Fruit fly (Drosophila melanogaster): Measurements from ENCODE around the gene Dpm1.

Dpm1 gene

DNA sequence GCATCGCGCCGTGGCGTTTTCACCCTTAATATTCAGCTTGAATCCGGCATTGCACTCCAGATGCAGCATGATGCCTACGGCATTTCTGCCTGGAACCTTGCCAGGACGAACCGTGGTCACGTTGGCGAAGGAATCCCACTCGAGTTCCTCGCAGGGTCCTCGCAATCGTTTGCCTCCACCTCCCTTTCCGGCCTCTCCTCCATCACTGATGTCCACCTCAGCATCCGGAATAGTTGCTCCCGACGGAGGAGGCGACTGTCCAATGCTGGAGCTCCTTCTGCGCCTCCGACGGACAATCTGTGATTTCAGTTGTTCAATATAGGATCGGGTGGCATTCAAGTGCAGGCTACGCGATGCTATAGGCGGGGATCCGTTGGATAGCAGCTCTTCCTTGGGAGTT lies 14.0 kb downstream of the Dpm1 start:
- no peak for TF ChIP-seq CG17801 (GFP tag; optimal IDR thresholded peaks at IDR 0.05; ENCODE audit: partially characterized antibody)

DNA sequence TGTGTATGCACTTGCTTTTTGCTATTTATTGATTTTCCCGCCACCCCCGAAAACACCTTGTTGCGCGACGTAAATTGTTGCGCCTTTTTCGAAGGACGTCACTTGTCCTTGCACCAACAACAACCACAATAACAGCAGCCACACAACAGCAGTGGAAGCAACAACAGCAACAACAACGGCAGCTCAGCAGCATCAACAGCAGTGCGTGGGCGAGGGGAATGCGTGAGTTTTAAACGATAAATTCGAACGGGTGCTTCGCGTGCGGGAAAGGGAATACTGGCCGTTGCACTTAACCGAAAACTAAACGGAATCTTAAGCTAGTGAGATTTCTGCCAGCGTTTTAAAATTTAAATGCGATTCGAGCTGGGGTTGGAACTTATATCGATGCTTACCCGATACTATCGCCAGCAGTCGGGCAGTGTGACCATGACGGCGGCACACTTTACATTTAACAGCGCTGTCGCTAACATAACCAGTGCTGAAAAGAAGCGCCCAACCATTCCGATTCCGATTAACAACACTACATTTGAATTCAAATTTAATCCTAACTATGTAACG lies 17.7 kb downstream of the Dpm1 start, which contains the start of gene cyst:
TSS of gene cyst (minus strand) at position 404 of the 558 bp plus-strand sequence.
- no peak for TF ChIP-seq CG17801 (GFP tag; optimal IDR thresholded peaks at IDR 0.05; ENCODE audit: partially characterized antibody)

DNA sequence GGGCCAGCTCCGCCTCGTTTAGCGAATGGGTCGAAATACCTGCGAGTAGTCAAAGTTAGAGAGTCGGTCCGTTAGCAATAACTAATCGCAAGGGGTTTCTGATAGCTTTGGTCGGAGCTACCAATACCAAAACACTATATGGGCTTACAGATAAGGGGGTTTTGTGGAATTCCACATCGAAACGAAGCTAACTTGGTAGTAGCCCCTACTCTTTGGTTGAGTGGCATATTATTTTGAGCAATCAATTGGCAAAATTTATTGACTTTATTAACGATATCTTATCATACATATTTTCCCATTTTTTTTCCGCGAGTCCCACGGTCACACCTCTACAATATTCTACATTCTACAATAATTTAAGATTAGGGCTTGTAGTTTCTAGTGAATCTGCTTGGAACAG lies 19.8 kb downstream of the Dpm1 start:
- no peak for TF ChIP-seq CG17801 (GFP tag; optimal IDR thresholded peaks at IDR 0.05; ENCODE audit: partially characterized antibody)

DNA sequence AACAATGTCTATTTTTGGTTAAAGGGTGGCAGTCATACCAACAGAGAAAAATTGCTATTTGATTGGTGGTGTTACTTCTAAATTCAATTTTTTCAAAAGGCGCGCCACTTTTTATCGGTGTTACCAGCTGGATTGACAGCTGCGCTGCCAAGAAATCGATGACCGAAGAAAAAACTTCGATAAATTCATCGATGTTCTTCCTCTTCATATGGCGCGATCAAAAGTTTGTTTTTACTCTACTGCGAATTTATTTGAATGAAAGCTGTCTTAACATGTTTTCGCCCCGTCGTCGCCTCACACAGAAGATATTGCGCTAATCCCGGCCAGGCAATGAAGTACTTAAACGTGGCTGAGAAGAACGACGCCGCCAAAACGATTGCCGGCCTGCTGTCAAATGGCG lies 28.2 kb downstream of the Dpm1 start, which contains the start of gene Top3alpha:
TSS of gene Top3alpha (plus strand) at position 186 of the 400 bp plus-strand sequence.
- TF ChIP-seq CG17801 (GFP tag; optimal IDR thresholded peaks at IDR 0.05; ENCODE audit: partially characterized antibody): peak; percentile 40

DNA sequence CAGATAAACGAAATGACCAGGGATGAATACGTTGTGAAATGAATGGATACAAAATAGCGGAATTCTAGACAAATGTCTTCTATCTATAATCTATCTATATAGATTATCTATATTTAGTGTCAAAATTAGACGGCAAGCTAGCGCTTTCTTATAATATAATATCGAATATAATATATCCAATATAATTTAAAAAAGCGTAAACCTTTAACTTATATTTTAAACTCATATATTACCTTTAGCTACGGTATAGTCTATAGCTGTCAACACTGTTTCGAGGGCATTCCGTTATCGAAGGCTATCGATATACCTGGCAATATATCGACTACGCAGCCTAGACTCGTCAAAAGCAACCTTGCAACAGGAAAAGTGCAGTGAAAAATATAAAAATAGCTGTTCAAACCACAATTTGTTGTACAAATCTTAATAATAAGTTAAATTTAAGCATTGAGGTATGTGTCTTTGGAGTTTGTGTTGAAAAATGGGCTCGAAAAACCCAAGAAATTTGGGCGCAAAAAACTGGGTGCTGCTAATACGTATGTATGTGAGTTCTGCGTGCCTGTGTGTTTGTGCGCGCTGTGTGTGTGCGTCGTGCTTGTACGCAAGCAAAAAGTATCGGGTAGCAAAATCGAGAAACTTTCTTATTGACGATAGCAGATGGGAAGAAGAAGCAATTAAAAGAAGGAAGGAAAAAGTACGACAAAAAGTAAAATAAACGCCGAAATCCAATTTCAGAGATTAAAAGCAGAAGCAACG lies 33.1 kb downstream of the Dpm1 start, which contains the start of the genes swm and Ctu2:
TSS of gene swm (plus strand) at position 318 of the 753 bp plus-strand sequence.
TSS of gene Ctu2 (minus strand) at position 320 of the 753 bp plus-strand sequence.
- peak; percentile 76 for TF ChIP-seq CG17801 (GFP tag; optimal IDR thresholded peaks at IDR 0.05; ENCODE audit: partially characterized antibody)

DNA sequence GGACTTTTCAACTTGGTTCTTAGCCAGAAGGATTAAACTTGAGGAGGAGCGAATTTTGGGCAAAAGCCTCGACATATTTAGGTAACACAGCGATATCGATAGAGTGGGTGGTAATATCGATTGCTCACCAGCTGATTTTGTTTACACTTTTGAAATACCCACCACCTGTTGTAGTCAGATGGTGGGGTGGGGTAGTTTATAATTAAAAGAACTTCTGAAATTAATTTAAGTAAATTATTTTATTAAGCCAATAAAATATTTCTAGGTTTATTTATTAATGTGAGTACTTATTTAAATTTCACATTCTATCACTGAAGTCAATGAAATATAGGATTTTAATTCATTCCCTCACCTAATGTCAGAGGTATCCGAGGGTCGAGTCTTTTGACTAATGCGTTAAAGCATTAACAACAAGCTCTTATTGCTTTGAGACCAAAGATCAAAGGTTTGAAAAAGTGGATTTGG lies 36.1 kb downstream of the Dpm1 start, which contains the start of the genes CG10194 and CG18094:
TSS of gene CG10194 (minus strand) at position 108 of the 465 bp plus-strand sequence.
TSS of gene CG18094 (plus strand) at position 266 of the 465 bp plus-strand sequence.
- TF ChIP-seq CG17801 (GFP tag; optimal IDR thresholded peaks at IDR 0.05; ENCODE audit: partially characterized antibody): peak; percentile 85

DNA sequence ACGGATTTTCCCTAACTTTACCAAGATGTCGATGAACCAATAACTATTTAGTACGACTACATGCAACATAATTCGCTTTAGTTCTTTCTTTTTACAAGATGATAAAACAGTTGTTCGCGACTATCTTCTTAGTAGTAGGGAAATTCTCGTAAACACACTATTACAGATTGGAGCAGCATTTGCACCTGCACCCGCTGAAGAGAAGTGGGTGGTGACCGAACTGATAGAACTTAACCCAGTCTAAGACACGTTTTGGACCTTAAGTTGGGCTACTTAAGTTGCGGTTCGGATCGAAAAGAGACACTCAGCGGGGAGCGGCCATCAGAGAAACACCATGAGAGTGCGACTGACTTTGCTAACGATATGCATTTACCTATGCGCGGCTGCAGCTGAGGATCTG lies 39.0 kb downstream of the Dpm1 start, which contains the start of gene CG13083:
TSS of gene CG13083 (plus strand) at position 301 of the 400 bp plus-strand sequence.
- TF ChIP-seq CG17801 (GFP tag; optimal IDR thresholded peaks at IDR 0.05; ENCODE audit: partially characterized antibody): no peak

DNA sequence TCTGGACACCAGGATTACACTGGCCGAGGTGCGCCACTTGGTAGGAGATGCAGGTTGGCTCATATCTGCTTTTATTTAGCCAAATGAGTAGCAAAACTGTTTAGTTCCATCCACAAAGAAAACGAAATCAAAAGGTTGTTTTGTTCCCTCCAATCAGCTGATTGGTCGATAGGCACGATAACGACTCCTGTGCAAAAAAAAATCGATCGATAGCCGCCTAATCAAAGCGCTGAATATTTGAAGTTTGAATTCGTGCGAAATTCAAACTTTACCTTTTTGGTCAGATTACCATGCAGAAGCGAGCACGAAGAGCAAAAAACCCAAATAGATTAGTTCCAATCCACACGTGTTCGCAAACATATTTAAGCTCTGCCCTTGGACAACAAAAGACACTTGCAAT lies 41.6 kb downstream of the Dpm1 start, which contains the start of the genes CG10195 and CG13084:
TSS of gene CG10195 (minus strand) at position 167 of the 400 bp plus-strand sequence.
TSS of gene CG13084 (plus strand) at position 392 of the 400 bp plus-strand sequence.
- TF ChIP-seq CG17801 (GFP tag; optimal IDR thresholded peaks at IDR 0.05; ENCODE audit: partially characterized antibody): no peak

DNA sequence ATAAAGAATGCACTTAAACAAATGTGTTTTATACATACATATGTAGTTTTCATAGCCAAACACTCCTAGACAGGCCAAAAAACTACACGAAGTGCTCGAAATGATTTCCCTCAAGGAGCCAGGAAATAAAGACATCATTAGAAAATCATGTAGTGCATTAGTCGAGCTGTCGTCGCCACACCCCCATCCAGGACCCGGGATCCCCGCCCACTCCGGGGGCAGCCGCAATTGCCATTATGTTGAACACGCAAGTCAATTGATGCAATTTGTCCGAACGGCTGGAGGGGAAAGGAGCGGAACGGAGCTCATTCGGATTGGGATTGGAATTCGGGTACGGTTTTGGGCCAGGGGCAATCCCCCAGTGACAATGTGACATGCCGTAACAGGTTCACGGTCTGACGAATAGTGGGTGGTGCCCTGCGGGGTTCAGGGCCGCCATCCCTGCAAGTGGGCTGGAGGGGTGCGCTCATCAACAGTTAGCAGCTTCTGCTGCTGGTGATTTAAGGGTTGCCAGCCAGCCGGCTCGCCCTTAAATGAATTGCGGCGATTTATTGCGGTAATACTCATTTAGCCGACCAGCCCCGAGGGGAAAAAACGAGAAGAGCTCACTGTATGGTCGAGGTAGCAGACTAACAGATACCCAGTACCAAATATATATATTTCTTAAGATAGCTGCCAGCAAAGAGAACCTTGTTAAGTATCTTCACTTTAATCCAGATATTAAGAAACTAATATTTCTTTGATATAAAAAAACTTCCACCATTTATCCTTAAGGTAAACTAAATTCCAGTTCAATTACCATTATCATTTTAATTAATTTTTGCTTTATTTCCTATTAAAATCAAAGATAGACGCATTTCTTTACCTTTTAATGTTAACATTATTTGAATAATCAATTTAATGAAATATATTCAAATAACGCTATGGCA lies 45.5 kb downstream of the Dpm1 start:
- no peak for TF ChIP-seq CG17801 (GFP tag; optimal IDR thresholded peaks at IDR 0.05; ENCODE audit: partially characterized antibody)

DNA sequence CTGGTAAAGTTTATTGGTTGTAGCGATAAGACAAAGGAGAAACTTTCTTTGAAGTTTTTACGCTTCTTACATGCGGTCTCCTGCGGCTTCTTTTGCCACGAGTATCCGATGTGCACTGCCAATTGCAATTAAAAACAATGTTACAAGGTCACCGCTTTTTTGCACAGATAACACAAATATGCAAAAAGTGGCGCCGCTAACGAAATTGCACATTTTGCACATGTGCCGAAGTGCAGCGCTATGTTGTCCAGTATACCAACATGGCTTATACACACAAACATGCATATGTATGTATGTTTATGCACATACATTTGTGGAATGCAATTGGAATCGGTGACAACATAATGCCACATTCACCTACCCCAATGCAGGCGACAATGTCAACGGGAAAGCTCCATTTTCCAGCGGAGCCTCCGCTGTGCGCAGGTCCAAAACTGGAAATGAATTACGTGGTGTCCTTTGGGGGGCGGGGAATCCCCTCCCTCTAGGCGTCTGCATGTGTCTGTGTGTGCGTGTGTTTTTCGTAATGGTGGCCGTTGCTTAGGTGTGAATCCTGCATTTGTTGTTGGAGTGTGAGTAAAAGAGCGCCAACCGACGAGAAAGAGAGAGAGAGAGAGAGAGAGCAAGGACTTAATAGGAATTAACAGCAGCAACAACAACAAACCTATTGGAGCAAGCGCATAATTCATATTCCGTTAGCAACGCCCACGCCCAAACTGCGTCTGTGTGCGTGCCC lies 46.8 kb downstream of the Dpm1 start:
- TF ChIP-seq CG17801 (GFP tag; optimal IDR thresholded peaks at IDR 0.05; ENCODE audit: partially characterized antibody): no peak

Data from ovary, adult (tissue).